Worm (Caenorhabditis elegans) whole organism, mixed stage, embryonic: ENCODE data around the gene unc-9.

Experiments used
- M03D4.4 ChIP-seq: sonication (generic microtip); optimal IDR thresholded peaks from 2 replicates; lab custom pipeline; 2017; ENCODE audit warnings: mild to moderate bottlenecking, missing genetic modification characterization, missing compliant biosample characterization
- bed-3 ChIP-seq: fragments of 200-800 bp; sonication (Bioruptor generic); optimal IDR thresholded peaks from 3 replicates; lab custom pipeline; 2018; ENCODE audit warnings: mild to moderate bottlenecking, missing genetic modification characterization, moderate library complexity, missing compliant biosample characterization
- ceh-39 ChIP-seq: fragments of 150-350 bp; optimal IDR thresholded peaks from 2 replicates; lab custom pipeline; 2014; ENCODE audit warnings: missing biosample characterization, missing genetic modification characterization
- ceh-43 ChIP-seq: fragments of 200-800 bp; sonication (Bioruptor generic); optimal IDR thresholded peaks from 2 replicates; lab custom pipeline; 2018; ENCODE audit warnings: mild to moderate bottlenecking, missing genetic modification characterization, moderate library complexity, missing compliant biosample characterization
- ceh-83 ChIP-seq: fragments of 200-800 bp; sonication (Bioruptor generic); optimal IDR thresholded peaks from 2 replicates; lab custom pipeline; 2018; ENCODE audit warnings: mild to moderate bottlenecking, missing genetic modification characterization, missing compliant biosample characterization
- cnd-1 ChIP-seq: fragments of 200-800 bp; sonication (Bioruptor generic); optimal IDR thresholded peaks from 2 replicates; lab custom pipeline; 2018; ENCODE audit warnings: mild to moderate bottlenecking, missing genetic modification characterization, missing compliant biosample characterization
- drap-1 ChIP-seq: fragments of 200-800 bp; sonication (Bioruptor generic); optimal IDR thresholded peaks from 3 replicates; lab custom pipeline; 2018; ENCODE audit warnings: mild to moderate bottlenecking, missing genetic modification characterization, missing compliant biosample characterization
- elt-1 ChIP-seq: sonication (generic microtip); optimal IDR thresholded peaks from 2 replicates; lab custom pipeline; 2017; ENCODE audit warnings: missing genetic modification characterization, mild to moderate bottlenecking, missing compliant biosample characterization, antibody characterized with exemption, moderate library complexity, borderline replicate concordance; ENCODE audit not compliant: insufficient read depth
- flh-1 ChIP-seq: fragments of 200-800 bp; sonication (Bioruptor generic); optimal IDR thresholded peaks from 2 replicates; lab custom pipeline; 2018; ENCODE audit warnings: mild to moderate bottlenecking, missing genetic modification characterization, moderate library complexity, missing compliant biosample characterization
- hlh-1 ChIP-seq: fragments of 150-350 bp; optimal IDR thresholded peaks from 2 replicates; lab custom pipeline; 2014; ENCODE audit warnings: missing biosample characterization, missing genetic modification reagents, missing genetic modification characterization
- lin-32 ChIP-seq: fragments of 200-800 bp; sonication (Bioruptor generic); optimal IDR thresholded peaks from 2 replicates; lab custom pipeline; 2018; ENCODE audit warnings: mild to moderate bottlenecking, missing genetic modification characterization, missing compliant biosample characterization
- mab-5 ChIP-seq: fragments of 150-350 bp; optimal IDR thresholded peaks from 2 replicates; lab custom pipeline; 2014; ENCODE audit warnings: missing biosample characterization, missing genetic modification characterization
- mep-1 ChIP-seq: fragments of 150-350 bp; optimal IDR thresholded peaks from 2 replicates; lab custom pipeline; 2017; ENCODE audit warnings: missing biosample characterization, missing genetic modification reagents, missing genetic modification characterization, inconsistent platforms
- mls-2 ChIP-seq: sonication (generic microtip); optimal IDR thresholded peaks from 2 replicates; lab custom pipeline; 2016; ENCODE audit warnings: mild to moderate bottlenecking, missing genetic modification characterization, moderate library complexity, missing compliant biosample characterization
- nhr-12 ChIP-seq: fragments of 150-350 bp; optimal IDR thresholded peaks from 2 replicates; lab custom pipeline; 2014; ENCODE audit warnings: missing biosample characterization, missing genetic modification characterization
- nhr-2 ChIP-seq: fragments of 150-350 bp; optimal IDR thresholded peaks from 2 replicates; lab custom pipeline; 2014; ENCODE audit warnings: missing biosample characterization, missing genetic modification characterization
- nhr-28 ChIP-seq: fragments of 150-350 bp; optimal IDR thresholded peaks from 2 replicates; lab custom pipeline; 2014; ENCODE audit warnings: missing biosample characterization, missing genetic modification characterization
- nhr-76 ChIP-seq: sonication (generic microtip); optimal IDR thresholded peaks from 2 replicates; lab custom pipeline; 2017; ENCODE audit warnings: missing biosample characterization, missing genetic modification characterization
- pha-4 ChIP-seq: fragments of 150-350 bp; optimal IDR thresholded peaks from 2 replicates; lab custom pipeline; 2018; ENCODE audit warnings: missing biosample characterization, missing genetic modification reagents, missing genetic modification characterization
- snpc-4 ChIP-seq: fragments of 150-350 bp; optimal IDR thresholded peaks from 2 replicates; lab custom pipeline; 2014; ENCODE audit warnings: missing biosample characterization, missing genetic modification characterization
- sptf-1 ChIP-seq: sonication (generic microtip); optimal IDR thresholded peaks from 2 replicates; lab custom pipeline; 2017; ENCODE audit warnings: mild to moderate bottlenecking, missing genetic modification characterization, moderate library complexity, missing compliant biosample characterization
- unc-120 ChIP-seq: sonication (generic microtip); optimal IDR thresholded peaks from 2 replicates; lab custom pipeline; 2017; ENCODE audit warnings: missing genetic modification characterization, missing compliant biosample characterization; ENCODE audit not compliant: poor library complexity, severe bottlenecking
- unc-39 ChIP-seq: fragments of 150-350 bp; optimal IDR thresholded peaks from 2 replicates; lab custom pipeline; 2014; ENCODE audit warnings: missing biosample characterization, missing genetic modification characterization
- unc-62 ChIP-seq: fragments of 150-350 bp; optimal IDR thresholded peaks from 2 replicates; lab custom pipeline; 2014; ENCODE audit warnings: missing biosample characterization, missing genetic modification reagents, missing genetic modification characterization
- zip-8 ChIP-seq: fragments of 150-350 bp; optimal IDR thresholded peaks from 2 replicates; lab custom pipeline; 2014; ENCODE audit warnings: missing biosample characterization, missing genetic modification characterization
- ztf-11 ChIP-seq: fragments of 150-350 bp; optimal IDR thresholded peaks from 2 replicates; lab custom pipeline; 2014; ENCODE audit warnings: missing biosample characterization, missing genetic modification characterization

unc-9 gene

DNA sequence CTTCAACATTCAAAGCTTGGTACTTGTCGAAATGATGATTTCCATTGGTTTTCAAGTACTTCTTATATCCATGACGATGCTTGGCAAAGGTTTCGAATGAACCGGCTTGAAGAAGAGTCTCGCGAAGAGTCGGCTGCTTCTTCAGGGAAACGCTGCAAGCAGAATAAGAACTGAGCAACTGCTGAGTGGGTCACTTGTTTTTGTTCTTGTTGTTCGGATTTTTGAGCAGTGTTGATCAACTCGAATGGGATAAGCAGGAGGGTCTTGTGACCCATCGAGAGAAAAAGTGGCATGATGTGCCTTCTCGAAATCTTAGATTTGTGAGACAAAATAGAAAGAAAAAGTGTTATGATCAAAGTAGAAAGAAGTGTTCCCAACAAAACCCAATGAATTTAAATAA lies 19.0 kb downstream of the unc-9 start:
- TF ChIP-seq unc-62 (GFP tag; lab: Kevin White, UChicago) (no peak), hlh-1 (tag; lab: Kevin White, UChicago) (peak; percentile 4), unc-120 (tag; lab: Kevin White, UChicago) (no peak), nhr-76 (tag; lab: Kevin White, UChicago) (no peak), ceh-43 (no peak), bed-3 (GFP tag; lab: Kevin White, UChicago) (no peak), mls-2 (tag; lab: Kevin White, UChicago) (no peak), nhr-28 (tag; lab: Kevin White, UChicago) (no peak), ztf-11 (tag; lab: Kevin White, UChicago) (no peak)
- TF ChIP-seq, all 35 proteins: peak for 1

DNA sequence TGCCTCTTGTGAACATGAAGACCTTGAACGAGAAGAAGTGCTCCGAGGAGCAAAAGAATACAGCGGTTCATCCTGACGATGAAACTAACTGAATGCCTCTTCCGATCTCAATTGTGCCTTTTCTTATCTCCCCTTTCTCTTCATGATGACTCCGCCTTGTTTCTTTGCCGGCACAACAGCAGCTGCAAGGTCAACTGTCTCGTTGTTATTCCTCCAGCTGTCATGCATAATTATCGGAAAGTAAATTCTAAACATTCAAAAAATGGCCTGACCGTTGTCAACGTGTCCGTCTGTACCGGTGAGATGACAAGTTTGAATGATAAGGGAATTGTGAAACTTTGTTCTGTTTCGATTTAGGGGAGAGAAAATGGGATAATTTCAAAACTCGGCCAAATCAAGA lies 19.8 kb downstream of the unc-9 start, which contains the start of gene asp-4:
TSS of gene asp-4 (minus strand) at position 106 of the 400 bp plus-strand sequence.
- no peak for TF ChIP-seq flh-1 (GFP tag; lab: Kevin White, UChicago)
- no peak for TF ChIP-seq ceh-43
- no peak for TF ChIP-seq ztf-11 (tag; lab: Kevin White, UChicago)
- no peak for TF ChIP-seq nhr-76 (tag; lab: Kevin White, UChicago)
- no peak for TF ChIP-seq elt-1
- no peak for TF ChIP-seq unc-120 (tag; lab: Kevin White, UChicago)
- no peak for TF ChIP-seq unc-62 (GFP tag; lab: Kevin White, UChicago)
- TF ChIP-seq M03D4.4 (tag; lab: Kevin White, UChicago): no peak
- peak; percentile 51 for TF ChIP-seq hlh-1 (tag; lab: Kevin White, UChicago)
- no peak for TF ChIP-seq pha-4
- peak; percentile 84 for TF ChIP-seq cnd-1
- peak; percentile 14 for TF ChIP-seq nhr-2 (tag; lab: Kevin White, UChicago)
- no peak for TF ChIP-seq mab-5 (tag; lab: Kevin White, UChicago)
- peak; percentile 37 for TF ChIP-seq mep-1
- TF ChIP-seq lin-32 (GFP tag; lab: Kevin White, UChicago): peak; percentile 80
- TF ChIP-seq, all 35 proteins: peak for 5

DNA sequence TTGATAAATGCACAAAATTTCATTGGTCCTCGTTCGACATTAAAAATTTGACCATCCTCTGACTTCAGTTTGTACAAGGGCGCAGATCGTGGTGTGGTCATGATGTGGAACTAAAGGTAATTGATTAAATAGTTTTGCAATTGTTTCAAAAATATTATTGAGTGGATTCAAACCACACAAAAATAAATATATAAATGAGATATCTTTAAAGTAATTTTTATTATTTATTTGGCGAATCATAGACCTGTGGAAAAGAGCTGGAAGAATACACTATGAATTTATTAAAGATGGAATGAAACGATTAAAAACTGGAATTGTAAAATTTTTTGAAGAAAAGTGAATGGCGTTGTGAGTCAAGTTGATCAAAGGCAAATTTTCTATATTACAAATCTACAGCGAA lies 21.9 kb downstream of the unc-9 start, which contains the start of gene skr-20:
TSS of gene skr-20 (minus strand) at position 101 of the 400 bp plus-strand sequence.
- TF ChIP-seq cnd-1 (no peak), ztf-11 (tag; lab: Kevin White, UChicago) (no peak), elt-1 (no peak), lin-32 (GFP tag; lab: Kevin White, UChicago) (no peak), drap-1 (GFP tag; lab: Kevin White, UChicago) (no peak), unc-39 (tag; lab: Kevin White, UChicago) (no peak), unc-62 (GFP tag; lab: Kevin White, UChicago) (no peak), zip-8 (no peak), unc-120 (tag; lab: Kevin White, UChicago) (no peak), ceh-39 (no peak), sptf-1 (tag; lab: Kevin White, UChicago) (no peak), nhr-12 (tag; lab: Kevin White, UChicago) (no peak)
- TF ChIP-seq, all 35 proteins: peak for 0

DNA sequence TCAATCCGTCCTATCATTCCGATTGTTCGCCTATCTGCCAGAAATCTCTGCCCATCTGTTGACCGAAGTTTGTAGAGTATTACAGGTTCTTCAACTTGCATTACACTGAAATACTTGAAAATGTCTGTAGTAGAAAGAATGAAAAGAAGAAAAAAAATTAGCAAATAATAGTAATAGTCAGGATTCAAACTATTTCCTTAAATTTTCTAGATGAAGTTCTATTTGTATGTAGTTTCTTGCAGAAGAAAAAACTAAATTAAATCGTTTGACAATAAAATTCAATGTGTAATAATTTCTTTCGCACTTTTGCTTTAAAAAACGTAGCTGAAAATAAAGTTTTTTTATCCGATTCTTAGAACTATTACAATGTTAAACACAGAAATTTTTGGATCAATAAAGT lies 23.0 kb downstream of the unc-9 start, which contains the start of gene skr-19:
TSS of gene skr-19 (minus strand) at position 101 of the 400 bp plus-strand sequence.
- no peak for TF ChIP-seq unc-120 (tag; lab: Kevin White, UChicago)
- no peak for TF ChIP-seq elt-1
- TF ChIP-seq nhr-76 (tag; lab: Kevin White, UChicago): no peak
- no peak for TF ChIP-seq mep-1
- no peak for TF ChIP-seq snpc-4 (tag; lab: Kevin White, UChicago)
- no peak for TF ChIP-seq nhr-12 (tag; lab: Kevin White, UChicago)
- no peak for TF ChIP-seq ceh-83 (GFP tag; lab: Kevin White, UChicago)

DNA sequence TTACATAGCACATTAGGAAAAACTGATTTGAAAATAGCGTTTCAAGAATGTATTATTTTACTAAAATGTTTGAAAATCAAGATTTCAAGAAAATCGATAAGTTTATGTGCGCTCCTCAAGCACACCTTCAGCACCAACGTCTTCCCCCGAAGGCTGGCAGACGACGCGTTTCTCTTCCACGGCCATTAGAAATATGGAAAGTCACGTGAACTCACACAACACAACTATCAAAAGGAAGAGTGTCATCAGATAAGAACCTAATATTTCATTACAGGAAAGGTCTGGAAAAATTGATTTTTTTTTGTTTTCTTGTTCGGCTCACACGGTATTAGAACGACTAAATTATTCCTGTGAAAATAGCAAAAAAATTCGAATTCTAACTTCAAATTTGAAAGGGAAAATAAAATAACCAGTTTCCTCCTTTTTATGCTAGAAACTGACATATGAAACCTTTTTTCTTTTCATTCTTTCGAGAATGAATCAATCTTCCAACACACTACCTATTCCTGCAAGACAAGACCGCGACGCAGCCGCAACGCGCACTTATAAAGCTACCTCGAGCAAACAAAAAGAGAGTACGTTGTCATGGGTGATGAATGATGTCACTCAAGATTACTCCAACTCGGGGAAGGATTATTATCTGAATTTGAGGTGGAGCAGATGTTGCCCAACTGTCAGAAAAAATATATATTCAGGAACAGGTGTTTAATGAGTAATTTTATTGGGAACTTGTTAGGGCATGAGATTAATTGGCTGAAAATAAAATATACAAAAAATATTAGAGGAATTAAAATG lies 23.7 kb downstream of the unc-9 start:
- TF ChIP-seq unc-62 (GFP tag; lab: Kevin White, UChicago) (peak; percentile 64), cnd-1 (peak; percentile 29), flh-1 (GFP tag; lab: Kevin White, UChicago) (no peak), pha-4 (no peak), mep-1 (peak; percentile 2), mab-5 (tag; lab: Kevin White, UChicago) (no peak), drap-1 (GFP tag; lab: Kevin White, UChicago) (no peak), lin-32 (GFP tag; lab: Kevin White, UChicago) (peak; percentile 55), mls-2 (tag; lab: Kevin White, UChicago) (no peak)
